Worm (Caenorhabditis elegans) whole organism, L3 larva: ENCODE data around the gene C16D2.1.

Source experiments
- R02D3.7 ChIP-seq: fragments of 150-350 bp; optimal IDR thresholded peaks from 2 replicates; lab custom pipeline; 2014; ENCODE audit warnings: missing biosample characterization, missing genetic modification characterization
- ceh-16 ChIP-seq: sonication (generic microtip); optimal IDR thresholded peaks from 2 replicates; lab custom pipeline; 2017; ENCODE audit warnings: missing biosample characterization, missing genetic modification characterization
- elt-3 ChIP-seq, 3 experiments: fragments of 150-350 bp in 1 of 3; sonication (generic microtip) in 2 of 3; optimal IDR thresholded peaks; 2 replicates in 2 of 3; 4 replicates in 1 of 3; lab custom pipeline; 2014 to 2017; ENCODE audit warnings: missing biosample characterization in 3 of 3, missing genetic modification characterization in 3 of 3
- sea-2 ChIP-seq: fragments of 150-350 bp; sonication (generic microtip); optimal IDR thresholded peaks from 4 replicates; lab custom pipeline; 2014; ENCODE audit warnings: missing biosample characterization, missing genetic modification reagents, missing genetic modification characterization
- snpc-4 ChIP-seq: fragments of 150-350 bp; optimal IDR thresholded peaks from 2 replicates; lab custom pipeline; 2014; ENCODE audit warnings: missing biosample characterization, missing genetic modification characterization
- unc-39 ChIP-seq: sonication (generic microtip); optimal IDR thresholded peaks from 4 replicates; lab custom pipeline; 2017; ENCODE audit warnings: missing biosample characterization, missing genetic modification characterization
- ztf-4 ChIP-seq: fragments of 150-350 bp; optimal IDR thresholded peaks from 2 replicates; lab custom pipeline; 2014; ENCODE audit warnings: missing biosample characterization, missing genetic modification characterization

- TF ChIP-seq sea-2 (GFP tag; lab: Kevin White, UChicago) = no peak
- no peak for TF ChIP-seq snpc-4 (tag; lab: Kevin White, UChicago)
- no peak for TF ChIP-seq elt-3 (tag; optimal IDR thresholded peaks at IDR 0.05; lab: Kevin White, UChicago)
- no peak for TF ChIP-seq R02D3.7
- TF ChIP-seq ceh-16 (tag; lab: Kevin White, UChicago) = no peak
- no peak for TF ChIP-seq unc-39 (tag; lab: Kevin White, UChicago)
- no peak for TF ChIP-seq ztf-4 (tag; lab: Kevin White, UChicago)
These were observed 23.0 kb upstream of the C16D2.1 start, which contains the start of gene dnj-23 for ce11 chrII:9108443-9108842.
